Worm (Caenorhabditis elegans) whole organism, L3 larva: ENCODE results near the gene C02C6.14.

Experiments
- R02D3.7 ChIP-seq: fragments of 150-350 bp; optimal IDR thresholded peaks from 2 replicates; lab custom pipeline; 2014; ENCODE audit warnings: missing biosample characterization, missing genetic modification characterization
- ZK546.5 ChIP-seq: sonication (generic microtip); optimal IDR thresholded peaks from 2 replicates; lab custom pipeline; 2017; ENCODE audit warnings: missing biosample characterization, missing genetic modification characterization
- ama-1 ChIP-seq: fragments of 150-350 bp; optimal IDR thresholded peaks from 2 replicates; lab custom pipeline; 2018
- ceh-28 ChIP-seq: fragments of 150-350 bp; optimal IDR thresholded peaks from 2 replicates; lab custom pipeline; 2014; ENCODE audit warnings: missing biosample characterization, missing genetic modification reagents, missing genetic modification characterization
- egl-5 ChIP-seq: fragments of 150-350 bp; optimal IDR thresholded peaks from 2 replicates; lab custom pipeline; 2017; ENCODE audit warnings: missing biosample characterization, missing genetic modification reagents, missing genetic modification characterization, inconsistent platforms
- elt-2 ChIP-seq: sonication (generic microtip); optimal IDR thresholded peaks from 2 replicates; lab custom pipeline; 2016; ENCODE audit warnings: missing genetic modification reagents, mild to moderate bottlenecking, missing genetic modification characterization, missing compliant biosample characterization
- eor-1 ChIP-seq, 2 experiments: fragments of 150-350 bp; optimal IDR thresholded peaks; 2 replicates each; lab custom pipeline; 2014 to 2018; ENCODE audit warnings: missing biosample characterization in 2 of 2, missing genetic modification characterization in 2 of 2
- fkh-2 ChIP-seq: fragments of 150-350 bp; optimal IDR thresholded peaks from 2 replicates; lab custom pipeline; 2014; ENCODE audit warnings: missing biosample characterization, missing genetic modification reagents, missing genetic modification characterization
- fos-1 ChIP-seq: fragments of 150-350 bp; optimal IDR thresholded peaks from 2 replicates; lab custom pipeline; 2014; ENCODE audit warnings: missing biosample characterization, missing genetic modification characterization
- hmg-11 ChIP-seq: sonication (generic microtip); optimal IDR thresholded peaks from 2 replicates; lab custom pipeline; 2016; ENCODE audit warnings: missing genetic modification characterization, missing compliant biosample characterization
- jun-1 ChIP-seq: fragments of 150-350 bp; optimal IDR thresholded peaks from 2 replicates; lab custom pipeline; 2014; ENCODE audit warnings: missing biosample characterization, missing genetic modification reagents, missing genetic modification characterization
- lin-15B ChIP-seq: fragments of 150-350 bp; optimal IDR thresholded peaks from 2 replicates; lab custom pipeline; 2014; ENCODE audit warnings: missing biosample characterization, missing genetic modification characterization
- lin-39 ChIP-seq: fragments of 150-350 bp; optimal IDR thresholded peaks from 2 replicates; lab custom pipeline; 2018; ENCODE audit warnings: missing biosample characterization, missing genetic modification reagents, missing genetic modification characterization
- lsy-12 ChIP-seq: sonication (generic microtip); optimal IDR thresholded peaks from 2 replicates; lab custom pipeline; 2016; ENCODE audit warnings: mild to moderate bottlenecking, missing genetic modification characterization, missing compliant biosample characterization
- mdl-1 ChIP-seq: fragments of 150-350 bp; optimal IDR thresholded peaks from 2 replicates; lab custom pipeline; 2014; ENCODE audit warnings: missing biosample characterization, missing genetic modification characterization
- mml-1 ChIP-seq: fragments of 150-350 bp; sonication (generic microtip); optimal IDR thresholded peaks from 3 replicates; lab custom pipeline; 2014; ENCODE audit warnings: missing biosample characterization, missing genetic modification characterization
- nfya-1 ChIP-seq: sonication (generic microtip); optimal IDR thresholded peaks from 2 replicates; lab custom pipeline; 2017; ENCODE audit warnings: missing genetic modification characterization, mild to moderate bottlenecking, missing compliant biosample characterization, antibody characterized with exemption, moderate library complexity; ENCODE audit not compliant: insufficient read depth
- nhr-23 ChIP-seq: fragments of 150-350 bp; optimal IDR thresholded peaks from 2 replicates; lab custom pipeline; 2014; ENCODE audit warnings: missing biosample characterization, missing genetic modification reagents, missing genetic modification characterization
- nhr-25 ChIP-seq: sonication (generic microtip); optimal IDR thresholded peaks from 2 replicates; lab custom pipeline; 2017; ENCODE audit warnings: missing biosample characterization, missing genetic modification characterization
- nhr-28 ChIP-seq: fragments of 150-350 bp; optimal IDR thresholded peaks from 2 replicates; lab custom pipeline; 2014; ENCODE audit warnings: missing biosample characterization, missing genetic modification characterization
- nhr-43 ChIP-seq: sonication (generic microtip); optimal IDR thresholded peaks from 2 replicates; lab custom pipeline; 2016; ENCODE audit warnings: mild to moderate bottlenecking, missing genetic modification characterization, missing compliant biosample characterization; ENCODE audit not compliant: poor library complexity, severe bottlenecking
- nhr-76 ChIP-seq: fragments of 150-350 bp; sonication (generic microtip); optimal IDR thresholded peaks from 5 replicates; lab custom pipeline; 2014; ENCODE audit warnings: missing biosample characterization, missing genetic modification characterization
- pha-4 ChIP-seq: fragments of 150-350 bp; optimal IDR thresholded peaks from 2 replicates; lab custom pipeline; 2014; ENCODE audit warnings: missing biosample characterization, missing genetic modification reagents, missing genetic modification characterization
- pqm-1 ChIP-seq: fragments of 150-350 bp; optimal IDR thresholded peaks from 2 replicates; lab custom pipeline; 2017; ENCODE audit warnings: missing biosample characterization, missing genetic modification characterization, inconsistent platforms
- snpc-4 ChIP-seq: fragments of 150-350 bp; optimal IDR thresholded peaks from 2 replicates; lab custom pipeline; 2014; ENCODE audit warnings: missing biosample characterization, missing genetic modification characterization
- tbx-2 ChIP-seq: sonication (generic microtip); optimal IDR thresholded peaks from 2 replicates; lab custom pipeline; 2016; ENCODE audit warnings: mild to moderate bottlenecking, missing genetic modification characterization, missing compliant biosample characterization
- unc-39 ChIP-seq: sonication (generic microtip); optimal IDR thresholded peaks from 4 replicates; lab custom pipeline; 2017; ENCODE audit warnings: missing biosample characterization, missing genetic modification characterization
- unc-62 ChIP-seq: fragments of 150-350 bp; sonication (generic microtip); optimal IDR thresholded peaks from 4 replicates; lab custom pipeline; 2014; ENCODE audit warnings: missing biosample characterization, missing genetic modification reagents, missing genetic modification characterization
- ztf-11 ChIP-seq: fragments of 150-350 bp; optimal IDR thresholded peaks from 2 replicates; lab custom pipeline; 2014; ENCODE audit warnings: missing biosample characterization, missing genetic modification characterization
- ztf-4 ChIP-seq: fragments of 150-350 bp; optimal IDR thresholded peaks from 2 replicates; lab custom pipeline; 2014; ENCODE audit warnings: missing biosample characterization, missing genetic modification characterization

C02C6.14 gene

ce11 chrX:15566640-15567039 lies 29.2 kb downstream of the C02C6.14 start (continued):
- no peak for TF ChIP-seq nhr-23 (tag; lab: Kevin White, UChicago)
- no peak for TF ChIP-seq ztf-11 (tag; lab: Kevin White, UChicago)
- TF ChIP-seq nfya-1 (tag; lab: Kevin White, UChicago), result peak; percentile 67
- TF ChIP-seq, all 47 proteins: peak for 7

DNA sequence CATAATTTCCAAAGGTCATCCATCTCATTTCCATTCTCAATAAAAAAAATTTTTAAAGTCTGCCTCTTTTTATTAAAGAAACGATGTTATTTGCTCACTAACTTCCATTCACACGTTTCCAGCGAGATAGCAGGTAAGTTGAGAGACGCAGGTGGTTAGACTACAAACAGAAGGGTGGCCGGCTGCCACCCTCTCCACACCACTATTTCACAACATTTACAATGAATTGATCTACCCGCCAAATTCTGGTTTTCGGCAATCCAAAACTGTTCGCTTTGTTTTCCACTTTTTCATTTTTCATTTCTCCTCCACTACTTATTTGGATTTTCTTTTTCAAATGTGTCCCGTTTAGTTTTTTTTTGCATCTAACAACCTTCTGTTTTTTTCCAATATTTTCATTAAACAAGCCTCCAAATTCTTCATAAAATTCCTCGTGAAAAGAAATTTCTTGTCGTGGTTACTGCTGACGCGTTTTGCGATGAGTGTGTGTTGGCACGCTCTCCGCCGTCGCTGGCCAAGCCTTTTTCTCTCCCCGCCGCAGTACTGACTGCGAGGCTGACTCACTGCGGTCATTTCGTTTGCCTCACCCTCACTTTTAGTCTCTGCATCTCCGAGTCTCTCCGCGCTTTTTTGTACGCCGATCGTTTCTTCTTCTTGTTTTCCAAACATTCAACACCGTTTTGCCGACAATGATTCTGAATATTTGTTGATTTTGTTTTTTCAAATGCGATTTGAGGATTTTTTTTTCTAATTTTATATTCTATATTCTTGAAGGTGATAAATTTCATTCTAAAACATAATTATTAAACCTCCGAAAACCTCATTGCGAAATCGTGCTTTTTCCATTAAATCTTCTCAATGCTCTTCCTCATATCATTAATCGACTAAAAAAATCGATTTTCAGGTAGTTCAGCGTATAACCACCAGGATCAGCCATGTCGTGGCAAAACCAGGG lies 30.8 kb downstream of the C02C6.14 start, which contains the start of gene dyn-1:
TSS of gene dyn-1 (plus strand) at position 905 of the 955 bp plus-strand sequence.
- TF ChIP-seq nfya-1 (tag; lab: Kevin White, UChicago) (peak; percentile 66), ZK546.5 (tag; lab: Kevin White, UChicago) (no peak), fkh-2 (tag; lab: Kevin White, UChicago) (no peak), elt-2 (tag; lab: Kevin White, UChicago) (peak; percentile 52), ztf-4 (no peak), nhr-28 (tag; lab: Kevin White, UChicago) (no peak), hmg-11 (tag; lab: Kevin White, UChicago) (peak; percentile 48), unc-39 (tag; lab: Kevin White, UChicago) (no peak), mml-1 (tag; lab: Kevin White, UChicago) (no peak), R02D3.7 (tag; lab: Kevin White, UChicago) (peak; percentile 8), nhr-25 (peak; percentile 88), lin-15B (tag; lab: Kevin White, UChicago) (peak; percentile 39), nhr-43 (tag; lab: Kevin White, UChicago) (peak; percentile 65), ceh-28 (tag; lab: Kevin White, UChicago) (peak; percentile 9), tbx-2 (tag; lab: Kevin White, UChicago) (peak; percentile 22), ama-1 (lab: Kevin White, UChicago) (no peak), jun-1 (tag; lab: Kevin White, UChicago) (peak; percentile 29), lin-39 (peak; percentile 21), nhr-76 (tag; lab: Kevin White, UChicago) (no peak), pha-4 (peak; percentile 62), lsy-12 (peak; percentile 47), pqm-1 (tag; lab: Kevin White, UChicago) (peak; percentile 3), snpc-4 (tag; lab: Kevin White, UChicago) (peak; percentile 80), nhr-23 (tag; lab: Kevin White, UChicago) (peak; percentile 69), fos-1 (tag; lab: Kevin White, UChicago) (peak; percentile 49), unc-62 (GFP tag; lab: Kevin White, UChicago) (no peak)
- TF ChIP-seq, all 47 proteins: peak for 17

- no peak for TF ChIP-seq lsy-12
- TF ChIP-seq, all 47 proteins: peak for 0
These were observed 32.2 kb downstream of the C02C6.14 start for ce11 chrX:15569633-15570032.

DNA sequence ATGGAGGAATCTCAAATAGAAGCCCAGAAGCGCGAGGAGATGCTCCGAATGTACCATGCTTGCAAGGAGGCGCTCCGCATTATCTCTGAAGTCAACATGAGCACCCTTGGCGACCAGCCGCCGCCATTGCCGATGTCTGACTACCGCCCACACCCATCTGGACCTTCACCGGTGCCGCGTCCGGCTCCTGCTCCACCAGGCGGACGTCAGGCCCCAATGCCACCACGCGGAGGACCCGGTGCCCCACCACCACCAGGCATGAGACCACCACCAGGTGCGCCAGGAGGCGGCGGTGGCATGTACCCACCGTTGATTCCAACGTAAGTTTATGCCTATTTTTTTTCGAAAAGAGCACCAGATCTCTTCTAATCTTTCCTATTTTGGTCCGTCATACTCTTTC lies 34.6 kb downstream of the C02C6.14 start:
- TF ChIP-seq nhr-76 (tag; lab: Kevin White, UChicago), result no peak
- TF ChIP-seq, all 47 proteins: peak for 0

ce11 chrX:15575460-15575859 lies 38.0 kb downstream of the C02C6.14 start:
- peak; percentile 23 for TF ChIP-seq nfya-1 (tag; lab: Kevin White, UChicago)
- no peak for TF ChIP-seq eor-1 (tag; optimal IDR thresholded peaks at IDR 0.05; lab: Kevin White, UChicago)
- no peak for TF ChIP-seq mdl-1 (tag; lab: Kevin White, UChicago)
- no peak for TF ChIP-seq pqm-1 (tag; lab: Kevin White, UChicago)
- TF ChIP-seq nhr-43 (tag; lab: Kevin White, UChicago), result no peak
- TF ChIP-seq egl-5 (tag; lab: Kevin White, UChicago), result peak; percentile 9
